Fruit fly (Drosophila melanogaster): ENCODE data around the gene rdgA.

Gene rdgA

dm6 chrX:9041789-9042456, 135.1 kb downstream of the rdgA start (continued):
- TF ChIP-seq CG10462 (GFP tag; optimal IDR thresholded peaks at IDR 0.05) (no peak), Dek (tag; optimal IDR thresholded peaks at IDR 0.05) (no peak), bbx (GFP tag; IDR thresholded peaks at IDR 0.05; ENCODE audit: partially characterized antibody) (no peak), luna (GFP tag; optimal IDR thresholded peaks at IDR 0.05) (no peak), exex (tag; optimal IDR thresholded peaks at IDR 0.05) (no peak), esg (GFP tag; conservative IDR thresholded peaks at IDR 0.05) (no peak; the same call in 1 of the 2 replicates), run (tag; optimal IDR thresholded peaks at IDR 0.05) (no peak), fd96Cb (tag; optimal IDR thresholded peaks at IDR 0.05) (peak; percentile 49), CG4282 (GFP tag; optimal IDR thresholded peaks at IDR 0.05) (no peak), lab (GFP tag; optimal IDR thresholded peaks at IDR 0.05) (peak; percentile 24), cas (GFP tag; IDR thresholded peaks at IDR 0.05) (no peak), CG13424 (tag; optimal IDR thresholded peaks at IDR 0.05) (peak; percentile 50), CG2116 (GFP tag; optimal IDR thresholded peaks at IDR 0.05) (no peak), Blimp-1 (GFP tag; optimal IDR thresholded peaks at IDR 0.05) (peak; percentile 39), Atf-2 (GFP tag; optimal IDR thresholded peaks at IDR 0.05) (peak; percentile 50), CG7372 (GFP tag; IDR thresholded peaks at IDR 0.05) (peak; percentile 37; the same call in 1 of the 2 replicates), odd (GFP tag; optimal IDR thresholded peaks at IDR 0.05) (peak; percentile 45), kah (GFP tag; optimal IDR thresholded peaks at IDR 0.05) (no peak), CG15601 (tag; optimal IDR thresholded peaks at IDR 0.05) (peak; percentile 38), Neu2 (GFP tag; optimal IDR thresholded peaks at IDR 0.05; ENCODE audit: borderline replicate concordance) (no peak), CG13775 (GFP tag; optimal IDR thresholded peaks at IDR 0.05) (peak; percentile 60), CG10366 (GFP tag; IDR thresholded peaks at IDR 0.05) (peak; percentile 38; the same call in 1 of the 2 replicates), Trl (optimal IDR thresholded peaks at IDR 0.05) (no peak), Trl (GFP tag; optimal IDR thresholded peaks at IDR 0.05) (no peak), CG2875 (GFP tag; optimal IDR thresholded peaks at IDR 0.05) (peak; percentile 42), Mes4 (GFP tag; optimal IDR thresholded peaks at IDR 0.05) (peak; percentile 39), crp (GFP tag; optimal IDR thresholded peaks at IDR 0.05) (no peak), Mrtf (GFP tag; IDR thresholded peaks at IDR 0.05) (no peak), CG8388 (GFP tag; optimal IDR thresholded peaks at IDR 0.05) (peak; percentile 46), pfk (GFP tag; optimal IDR thresholded peaks at IDR 0.05) (no peak), Dad (GFP tag; optimal IDR thresholded peaks at IDR 0.05) (peak; percentile 38), Drgx (GFP tag; IDR thresholded peaks at IDR 0.05) (peak; percentile 33), gfzf (GFP tag; optimal IDR thresholded peaks at IDR 0.05) (no peak), Hsf (GFP tag; optimal IDR thresholded peaks at IDR 0.05) (peak; percentile 53), cad (GFP tag; optimal IDR thresholded peaks at IDR 0.05) (no peak), HLH54F (GFP tag; optimal IDR thresholded peaks at IDR 0.05) (no peak), wdn (GFP tag; IDR thresholded peaks at IDR 0.05) (no peak), CG12236 (GFP tag; optimal IDR thresholded peaks at IDR 0.05) (peak; percentile 9), Fer3 (tag; optimal IDR thresholded peaks at IDR 0.05) (no peak), stwl (tag; optimal IDR thresholded peaks at IDR 0.05) (no peak), Scr (GFP tag; IDR thresholded peaks at IDR 0.05; ENCODE audit: partially characterized antibody) (no peak), inv (GFP tag; IDR thresholded peaks at IDR 0.05; ENCODE audit: partially characterized antibody) (no peak), CG15073 (GFP tag; optimal IDR thresholded peaks at IDR 0.05) (no peak), nerfin-2 (GFP tag; IDR thresholded peaks at IDR 0.05; ENCODE audit: partially characterized antibody) (no peak), CG7556 (GFP tag; optimal IDR thresholded peaks at IDR 0.05) (peak; percentile 72), CG34224 (GFP tag; IDR thresholded peaks at IDR 0.05; ENCODE audit: partially characterized antibody) (no peak), CG1647 (GFP tag; optimal IDR thresholded peaks at IDR 0.05) (no peak), tna (GFP tag; IDR thresholded peaks at IDR 0.05; ENCODE audit: partially characterized antibody) (no peak), YL-1 (GFP tag; optimal IDR thresholded peaks at IDR 0.05) (no peak)

All from whole organism, embryonic.